Fruit fly (Drosophila melanogaster): ENCODE data around the gene mnd.

- no peak for TF ChIP-seq CG8478 (optimal IDR thresholded peaks at IDR 0.05)
- TF ChIP-seq CTCF (optimal IDR thresholded peaks at IDR 0.05): no peak
These were observed 17.0 kb upstream of the mnd start for dm6 chr3L:14967691-14968538.

Measured in S2 (cell line).